Fruit fly (Drosophila melanogaster) whole organism, adult: Measurements from ENCODE around the gene Nazo.

Experiments
- CG11617 ChIP-seq: fragments of 200-800 bp; sonication (Bioruptor generic); optimal IDR thresholded peaks from 2 replicates; lab custom pipeline; 2017; ENCODE audit warnings: mild to moderate bottlenecking, missing biosample characterization, missing genetic modification reagents, missing genetic modification characterization
- CG14711 ChIP-seq: fragments of 200-800 bp; sonication (Bioruptor generic); optimal IDR thresholded peaks from 2 replicates; lab custom pipeline; 2018; ENCODE audit warnings: missing biosample characterization, mild to moderate bottlenecking, missing genetic modification characterization, moderate library complexity
- CG33017 ChIP-seq: fragments of 200-800 bp; sonication (Bioruptor generic); optimal IDR thresholded peaks from 2 replicates; lab custom pipeline; 2018; ENCODE audit warnings: missing biosample characterization, mild to moderate bottlenecking, missing genetic modification characterization, moderate library complexity
- cnc ChIP-seq, 2 experiments: fragments of >200 bp; optimal IDR thresholded peaks; 2 replicates each; lab custom pipeline; 2017

DNA sequence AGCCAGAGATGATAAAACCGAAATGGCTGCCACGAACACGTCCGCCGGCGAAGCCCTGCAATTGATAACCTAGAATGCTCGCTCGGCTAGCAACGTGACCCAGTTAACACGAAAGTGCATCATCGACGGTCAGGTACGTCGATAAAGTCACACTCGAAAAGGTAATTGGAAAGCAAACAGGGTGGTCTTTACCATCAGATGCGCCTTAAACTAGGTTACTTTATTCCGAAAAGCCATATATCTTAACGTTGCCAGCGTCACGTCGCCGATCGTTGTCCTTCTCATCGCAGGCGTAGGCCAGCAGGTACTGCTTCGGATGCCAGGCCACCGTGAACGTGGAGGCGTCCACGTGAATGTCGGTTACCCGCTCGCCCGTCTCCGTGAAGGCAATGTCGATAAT, 19.6 kb downstream of the Nazo start:
- TF ChIP-seq CG11617: no peak
- TF ChIP-seq cnc (optimal IDR thresholded peaks at IDR 0.05; lab: Kevin White, UChicago): no peak
- TF ChIP-seq CG14711 (tag; lab: Kevin White, UChicago): no peak
- TF ChIP-seq CG33017 (tag; lab: Kevin White, UChicago): no peak
